Worm (Caenorhabditis elegans) whole organism, L4 larva: ENCODE measurements around the gene srh-25.

ENCODE experiments used
- T26A8.4 ChIP-seq: fragments of 200-800 bp; sonication (Bioruptor generic); IDR thresholded peaks from 2 replicates; pipeline ENCODE4 v1.3.6; 2022; ENCODE audit warnings: missing genetic modification characterization, missing compliant biosample characterization
- Y105C5A.15 ChIP-seq: fragments of 200-800 bp; sonication (Bioruptor generic); IDR thresholded peaks from 2 replicates; pipeline ENCODE4 v1.3.6; 2022; ENCODE audit warnings: missing genetic modification characterization, missing compliant biosample characterization
- Y5F2A.4 ChIP-seq: fragments of 200-800 bp; sonication (Bioruptor generic); optimal IDR thresholded peaks from 2 replicates; lab custom pipeline; 2018; ENCODE audit warnings: mild to moderate bottlenecking, missing genetic modification characterization, missing compliant biosample characterization
- Y75B8A.6 ChIP-seq: fragments of 200-800 bp; sonication (Bioruptor generic); IDR thresholded peaks from 2 replicates; pipeline ENCODE4 v1.3.6; 2022; ENCODE audit warnings: missing genetic modification reagents, missing genetic modification characterization, missing compliant biosample characterization
- ZK546.5 ChIP-seq, 2 experiments: sonication (generic microtip); optimal IDR thresholded peaks; 2 replicates each; lab custom pipeline; 2017; ENCODE audit warnings: missing biosample characterization in 2 of 2, missing genetic modification characterization in 2 of 2
- aha-1 ChIP-seq: fragments of 150-350 bp; peaks from one replicate; lab custom pipeline; 2014; ENCODE audit warnings: missing biosample characterization, missing genetic modification characterization
- attf-4 ChIP-seq: sonication (generic microtip); optimal IDR thresholded peaks from 3 replicates; lab custom pipeline; 2017; ENCODE audit warnings: missing biosample characterization, missing genetic modification characterization
- ceh-20 ChIP-seq: fragments of 200-800 bp; sonication (Bioruptor generic); IDR thresholded peaks from 2 replicates; pipeline ENCODE4 v1.3.6; 2022; ENCODE audit warnings: missing genetic modification reagents, missing genetic modification characterization, missing compliant biosample characterization
- ceh-32 ChIP-seq: sonication (generic microtip); optimal IDR thresholded peaks from 2 replicates; lab custom pipeline; 2016; ENCODE audit warnings: mild to moderate bottlenecking, missing genetic modification characterization, missing compliant biosample characterization; ENCODE audit not compliant: poor library complexity
- ceh-44 ChIP-seq: fragments of 200-800 bp; sonication (Bioruptor generic); IDR thresholded peaks from 2 replicates; pipeline ENCODE4 v1.3.6; 2022; ENCODE audit warnings: missing genetic modification reagents, missing genetic modification characterization, missing compliant biosample characterization
- ctbp-1 ChIP-seq: fragments of 200-800 bp; sonication (Bioruptor generic); IDR thresholded peaks from 2 replicates; pipeline ENCODE4 v1.3.6; 2022; ENCODE audit warnings: missing genetic modification reagents, missing genetic modification characterization, missing compliant biosample characterization
- daf-19 ChIP-seq: fragments of 200-800 bp; sonication (Bioruptor generic); conservative IDR thresholded peaks from 2 replicates; pipeline ENCODE4 v1.3.6; 2022; ENCODE audit warnings: missing genetic modification characterization, missing compliant biosample characterization
- dmd-6 ChIP-seq: fragments of 200-800 bp; sonication (Bioruptor generic); IDR thresholded peaks from 2 replicates; pipeline ENCODE4 v1.3.6; 2022; ENCODE audit warnings: missing genetic modification reagents, missing genetic modification characterization, missing compliant biosample characterization
- dpl-1 ChIP-seq: fragments of 150-350 bp; optimal IDR thresholded peaks from 2 replicates; lab custom pipeline; 2014; ENCODE audit warnings: missing biosample characterization, missing genetic modification reagents, missing genetic modification characterization
- duxl-1 ChIP-seq: sonication (generic microtip); optimal IDR thresholded peaks from 2 replicates; lab custom pipeline; 2016; ENCODE audit warnings: mild to moderate bottlenecking, missing genetic modification characterization, moderate library complexity, missing compliant biosample characterization; ENCODE audit not compliant: poor library complexity
- dve-1 ChIP-seq: sonication (generic microtip); optimal IDR thresholded peaks from 2 replicates; lab custom pipeline; 2017; ENCODE audit warnings: antibody characterized with exemption, mild to moderate bottlenecking, missing genetic modification characterization, missing compliant biosample characterization; ENCODE audit not compliant: insufficient read depth
- egl-43 ChIP-seq: fragments of 200-800 bp; sonication (Bioruptor generic); IDR thresholded peaks from 2 replicates; pipeline ENCODE4 v1.3.6; 2022; ENCODE audit warnings: missing genetic modification reagents, missing genetic modification characterization, missing compliant biosample characterization
- gei-8 ChIP-seq: fragments of 200-800 bp; sonication (Bioruptor generic); optimal IDR thresholded peaks from 2 replicates; lab custom pipeline; 2018; ENCODE audit warnings: mild to moderate bottlenecking, missing genetic modification characterization, missing compliant biosample characterization
- hif-1 ChIP-seq, 2 experiments: sonication (generic microtip); optimal IDR thresholded peaks; 2 replicates each; lab custom pipeline; 2016 to 2017; ENCODE audit warnings: missing compliant biosample characterization in 2 of 2, missing genetic modification characterization in 2 of 2, missing genetic modification reagents in 2 of 2, missing genotype in 2 of 2, mild to moderate bottlenecking in 1 of 2
- hmg-1.1 ChIP-seq: fragments of 200-800 bp; sonication (Bioruptor generic); IDR thresholded peaks from 2 replicates; pipeline ENCODE4 v1.3.6; 2022; ENCODE audit warnings: missing genetic modification reagents, missing genetic modification characterization, missing compliant biosample characterization
- lim-7 ChIP-seq: fragments of 200-800 bp; sonication (Bioruptor generic); IDR thresholded peaks from 2 replicates; pipeline ENCODE4 v1.3.6; 2022; ENCODE audit warnings: missing genetic modification characterization, missing compliant biosample characterization
- madf-9 ChIP-seq: fragments of 200-800 bp; sonication (Bioruptor generic); conservative IDR thresholded peaks from 2 replicates; pipeline ENCODE4 v1.3.6; 2022; ENCODE audit warnings: missing genetic modification reagents, missing genetic modification characterization, missing compliant biosample characterization
- nhr-10 ChIP-seq: fragments of 150-350 bp; optimal IDR thresholded peaks from 2 replicates; lab custom pipeline; 2014; ENCODE audit warnings: missing biosample characterization, missing genetic modification characterization
- nhr-11 ChIP-seq: fragments of 150-350 bp; optimal IDR thresholded peaks from 2 replicates; lab custom pipeline; 2014; ENCODE audit warnings: missing biosample characterization, missing genetic modification characterization
- nhr-237 ChIP-seq: sonication (generic microtip); optimal IDR thresholded peaks from 2 replicates; lab custom pipeline; 2017; ENCODE audit warnings: missing biosample characterization, missing genetic modification characterization
- nhr-25 ChIP-seq: sonication (generic microtip); optimal IDR thresholded peaks from 2 replicates; lab custom pipeline; 2017; ENCODE audit warnings: missing genetic modification characterization, mild to moderate bottlenecking, missing compliant biosample characterization, antibody characterized with exemption, moderate library complexity, borderline replicate concordance; ENCODE audit not compliant: insufficient read depth
- nhr-28 ChIP-seq: fragments of 150-350 bp; optimal IDR thresholded peaks from 2 replicates; lab custom pipeline; 2014; ENCODE audit warnings: missing biosample characterization, missing genetic modification characterization
- nhr-48 ChIP-seq: sonication (generic microtip); optimal IDR thresholded peaks from 2 replicates; lab custom pipeline; 2016; ENCODE audit warnings: mild to moderate bottlenecking, missing genetic modification characterization, missing compliant biosample characterization
- nhr-76 ChIP-seq: fragments of 150-350 bp; optimal IDR thresholded peaks from 2 replicates; lab custom pipeline; 2014; ENCODE audit warnings: missing biosample characterization, missing genetic modification characterization
- nhr-77 ChIP-seq: fragments of 150-350 bp; optimal IDR thresholded peaks from 2 replicates; lab custom pipeline; 2014; ENCODE audit warnings: missing biosample characterization, missing genetic modification characterization
- pha-4 ChIP-seq, 2 experiments: fragments of 150-350 bp in 1 of 2; fragments of 200-800 bp in 1 of 2; sonication (Bioruptor generic) in 1 of 2; IDR thresholded peaks in 1 of 2; optimal IDR thresholded peaks in 1 of 2; 2 replicates each; pipeline versions ENCODE4 v1.3.6 to Lab custom; 2014 to 2022; ENCODE audit warnings: missing genetic modification characterization in 2 of 2, missing genetic modification reagents in 2 of 2, missing biosample characterization in 1 of 2, missing compliant biosample characterization in 1 of 2
- sdz-12 ChIP-seq: fragments of 200-800 bp; sonication (Bioruptor generic); optimal IDR thresholded peaks from 2 replicates; lab custom pipeline; 2018; ENCODE audit warnings: mild to moderate bottlenecking, missing genetic modification characterization, missing compliant biosample characterization
- skn-1 ChIP-seq: fragments of 150-350 bp; optimal IDR thresholded peaks from 2 replicates; lab custom pipeline; 2014; ENCODE audit warnings: missing biosample characterization, missing genetic modification characterization
- snpc-4 ChIP-seq: fragments of 150-350 bp; optimal IDR thresholded peaks from 2 replicates; lab custom pipeline; 2014; ENCODE audit warnings: missing biosample characterization, missing genetic modification characterization
- tag-97 ChIP-seq: fragments of 200-800 bp; sonication (Bioruptor generic); IDR thresholded peaks from 2 replicates; pipeline ENCODE4 v1.3.6; 2022; ENCODE audit warnings: missing genetic modification characterization, missing compliant biosample characterization
- unc-130 ChIP-seq: sonication (generic microtip); optimal IDR thresholded peaks from 2 replicates; lab custom pipeline; 2016; ENCODE audit warnings: missing genetic modification reagents, missing genetic modification characterization, missing compliant biosample characterization
- unc-39 ChIP-seq: sonication (generic microtip); optimal IDR thresholded peaks from 2 replicates; lab custom pipeline; 2017; ENCODE audit warnings: missing biosample characterization, missing genetic modification characterization
- unc-62 ChIP-seq, 3 experiments: fragments of 150-350 bp in 1 of 3; sonication (generic microtip); optimal IDR thresholded peaks in 2 of 3; peaks in 1 of 3; 1 replicate in 1 of 3; 2 replicates in 2 of 3; lab custom pipeline; 2014 to 2017; ENCODE audit warnings: missing biosample characterization in 3 of 3, missing genetic modification characterization in 3 of 3, missing genetic modification reagents in 3 of 3, missing genotype in 1 of 3
- zip-11 ChIP-seq: fragments of 200-800 bp; sonication (Bioruptor generic); IDR thresholded peaks from 2 replicates; pipeline ENCODE4 v1.3.6; 2022; ENCODE audit warnings: missing genetic modification characterization, missing compliant biosample characterization

Gene srh-25

DNA sequence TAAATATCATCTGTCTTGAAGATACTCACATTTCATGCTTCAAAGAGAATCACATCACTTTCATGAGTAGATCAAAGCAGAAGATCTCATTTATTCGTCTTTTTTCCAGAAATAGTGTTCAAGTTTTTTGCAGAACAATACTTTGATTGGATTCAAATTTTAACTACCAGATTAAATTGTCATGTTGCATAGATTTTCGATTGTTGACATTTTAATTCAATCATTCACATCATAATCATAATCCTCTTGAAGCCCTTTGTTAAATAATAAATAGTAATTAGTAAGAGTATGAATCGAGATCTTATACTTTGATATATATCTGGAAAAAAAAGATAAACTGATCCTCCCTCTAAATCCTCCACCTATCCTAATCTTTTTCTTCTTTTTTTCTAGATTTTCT is 5.8 kb downstream of the srh-25 start:
- TF ChIP-seq nhr-28 (tag; lab: Kevin White, UChicago) (no peak), nhr-25 (tag; lab: Kevin White, UChicago) (no peak)

ce11 chrV:12421360-12421759 is 12.3 kb downstream of the srh-25 start:
- TF ChIP-seq aha-1 (tag; lab: Kevin White, UChicago) (peak; percentile 61), unc-62 (GFP tag; optimal IDR thresholded peaks at IDR 0.05 in 1 of 2; lab: Kevin White, UChicago) (no peak), unc-62 (tag; optimal IDR thresholded peaks at IDR 0.05; lab: Kevin White, UChicago) (no peak)

- TF ChIP-seq gei-8 (GFP tag; lab: Kevin White, UChicago), result no peak
- TF ChIP-seq zip-11, result no peak
- no peak for TF ChIP-seq nhr-76 (tag; lab: Kevin White, UChicago)
- TF ChIP-seq, all 104 proteins: peak for 0
These were observed 12.8 kb downstream of the srh-25 start, which contains the start of gene C54D10.4 for ce11 chrV:12420843-12421242. Gene C54D10.4, minus strand, starts transcription at chrV:12420943.

DNA sequence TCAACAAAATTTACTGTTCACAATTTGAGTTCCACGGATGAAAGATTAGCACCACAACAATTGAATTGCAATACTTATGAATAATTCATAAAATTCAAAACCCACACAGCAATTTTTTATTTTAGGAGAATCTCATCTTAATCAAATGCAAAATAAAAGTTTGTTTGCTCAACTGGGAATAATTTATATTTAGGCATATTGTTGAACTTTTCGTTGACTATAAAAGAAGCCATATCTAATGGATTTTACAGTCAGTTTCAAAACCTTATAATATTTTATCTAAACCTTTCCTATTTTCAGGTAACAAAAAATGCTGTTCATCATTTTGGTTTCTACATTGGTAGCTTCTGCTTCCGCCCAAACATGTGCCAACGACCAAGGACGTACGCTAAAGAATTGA is 15.3 kb downstream of the srh-25 start, which contains the start of gene C54D10.3:
Gene C54D10.3 (plus strand): TSS at position 301 of the 400 bp plus-strand sequence.
- TF ChIP-seq unc-62 (GFP tag; optimal IDR thresholded peaks at IDR 0.05 in 1 of 2; lab: Kevin White, UChicago) (peak in 1 of 2 experiments; percentile 87), unc-62 (tag; optimal IDR thresholded peaks at IDR 0.05; lab: Kevin White, UChicago) (no peak), ZK546.5 (tag; optimal IDR thresholded peaks at IDR 0.05; lab: Kevin White, UChicago) (no peak), lim-7 (no peak)

DNA sequence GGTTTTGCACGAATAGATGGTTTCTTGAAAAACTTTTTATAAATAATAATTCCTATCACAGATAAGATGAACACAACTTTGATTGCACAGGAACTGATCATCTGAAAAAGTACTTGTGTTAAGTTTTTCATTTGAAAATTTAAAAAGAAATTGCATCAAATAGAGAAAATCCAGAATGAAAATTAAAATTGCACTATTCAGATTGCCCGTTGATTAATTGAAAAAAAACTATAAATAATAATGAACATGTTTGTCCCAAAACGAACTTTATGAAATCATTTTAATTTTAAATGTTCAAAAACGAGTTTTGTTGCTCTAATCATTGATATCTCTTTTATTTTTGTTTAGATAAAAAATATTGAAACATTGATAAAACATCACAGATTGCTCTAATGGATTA is 16.3 kb downstream of the srh-25 start, which contains the start of gene cdr-3:
Gene cdr-3 (minus strand): TSS at position 101 of the 400 bp plus-strand sequence.
- TF ChIP-seq ceh-32 (tag; lab: Kevin White, UChicago), result no peak
- no peak for TF ChIP-seq nhr-237 (tag; lab: Kevin White, UChicago)
- TF ChIP-seq Y75B8A.6 (GFP tag; lab: Robert Waterston, UW), result no peak
- TF ChIP-seq dmd-6, result no peak
- TF ChIP-seq nhr-10 (tag; lab: Kevin White, UChicago), result no peak
- no peak for TF ChIP-seq ceh-44 (GFP tag; lab: Robert Waterston, UW)
- TF ChIP-seq Y5F2A.4 (GFP tag; lab: Kevin White, UChicago), result no peak
- no peak for TF ChIP-seq duxl-1 (tag; lab: Kevin White, UChicago)
- TF ChIP-seq egl-43 (GFP tag; lab: Robert Waterston, UW), result no peak
- TF ChIP-seq nhr-48 (tag; lab: Kevin White, UChicago), result no peak
- no peak for TF ChIP-seq ctbp-1 (GFP tag; lab: Robert Waterston, UW)
- no peak for TF ChIP-seq daf-19
- TF ChIP-seq unc-130 (GFP tag; lab: Kevin White, UChicago), result no peak
- TF ChIP-seq skn-1 (tag; lab: Kevin White, UChicago), result no peak
- TF ChIP-seq aha-1 (tag; lab: Kevin White, UChicago), result no peak
- no peak for TF ChIP-seq pha-4 (GFP tag; IDR thresholded peaks at IDR 0.05; lab: Robert Waterston, UW)
- no peak for TF ChIP-seq pha-4 (tag; optimal IDR thresholded peaks at IDR 0.05; lab: Kevin White, UChicago)
- no peak for TF ChIP-seq madf-9 (GFP tag; lab: Robert Waterston, UW)
- TF ChIP-seq snpc-4 (tag; lab: Kevin White, UChicago), result no peak
- TF ChIP-seq T26A8.4 (GFP tag; lab: Robert Waterston, UW), result no peak
- TF ChIP-seq nhr-28 (tag; lab: Kevin White, UChicago), result no peak

DNA sequence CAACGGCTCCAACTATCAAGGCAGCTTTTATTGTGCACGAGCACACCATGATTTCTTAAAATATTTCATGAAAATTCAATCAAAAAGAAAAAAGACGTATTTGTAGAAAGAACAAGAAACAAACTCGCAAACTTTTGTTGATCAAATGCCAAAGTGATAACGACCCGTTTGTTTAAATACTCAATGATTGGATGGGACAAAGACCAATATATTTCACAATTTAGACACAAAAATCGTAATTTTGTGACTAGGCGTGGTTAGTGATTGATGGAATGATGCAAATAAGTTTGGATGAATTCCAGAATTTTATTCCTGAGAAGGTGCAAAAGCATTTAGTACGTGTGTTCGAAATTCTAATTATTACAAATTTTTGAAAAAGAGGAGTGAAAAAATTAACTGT is 18.0 kb downstream of the srh-25 start, which contains the start of gene cdr-2:
Gene cdr-2 (minus strand): TSS at position 54 of the 400 bp plus-strand sequence.
- TF ChIP-seq hif-1 (tag; optimal IDR thresholded peaks at IDR 0.05; lab: Kevin White, UChicago) (no peak), hmg-1.1 (no peak), unc-39 (tag; lab: Kevin White, UChicago) (no peak), dpl-1 (GFP tag; lab: Kevin White, UChicago) (no peak), pha-4 (GFP tag; IDR thresholded peaks at IDR 0.05; lab: Robert Waterston, UW) (no peak), pha-4 (tag; optimal IDR thresholded peaks at IDR 0.05; lab: Kevin White, UChicago) (no peak), madf-9 (GFP tag; lab: Robert Waterston, UW) (no peak), ceh-20 (GFP tag; lab: Robert Waterston, UW) (no peak), attf-4 (tag; lab: Kevin White, UChicago) (no peak), nhr-11 (tag; lab: Kevin White, UChicago) (no peak), dve-1 (tag; lab: Kevin White, UChicago) (peak; percentile 47), sdz-12 (GFP tag; lab: Kevin White, UChicago) (no peak), nhr-25 (tag; lab: Kevin White, UChicago) (no peak), nhr-28 (tag; lab: Kevin White, UChicago) (peak; percentile 70), tag-97 (GFP tag; lab: Robert Waterston, UW) (no peak), Y105C5A.15 (GFP tag; lab: Robert Waterston, UW) (no peak), nhr-77 (tag; lab: Kevin White, UChicago) (peak; percentile 23), Y75B8A.6 (GFP tag; lab: Robert Waterston, UW) (no peak)
